Worm (Caenorhabditis elegans): ENCODE measurements around the gene B0495.9.

B0495.9 gene

ce11 chrII:7698406-7698805 is 10.1 kb downstream of the B0495.9 start, which contains the start of gene B0495.5:
Gene B0495.5, minus strand, starts transcription at chrII:7698506.
- no peak for TF ChIP-seq unc-62 (GFP tag; optimal IDR thresholded peaks at IDR 0.05)

- TF ChIP-seq unc-62 (GFP tag; optimal IDR thresholded peaks at IDR 0.05) = no peak
Measured at ce11 chrII:7697156-7697555, 11.4 kb downstream of the B0495.9 start.

- TF ChIP-seq unc-62 (GFP tag; optimal IDR thresholded peaks at IDR 0.05) = no peak
Measured at ce11 chrII:7695636-7696035, 12.9 kb downstream of the B0495.9 start.

ce11 chrII:7694745-7695144 is 13.8 kb downstream of the B0495.9 start:
- no peak for TF ChIP-seq unc-62 (GFP tag; optimal IDR thresholded peaks at IDR 0.05)

- no peak for TF ChIP-seq unc-62 (GFP tag; optimal IDR thresholded peaks at IDR 0.05)
Measured at ce11 chrII:7693929-7694328, 14.6 kb downstream of the B0495.9 start, which contains the start of gene nhx-2. Gene nhx-2, minus strand, starts transcription at chrII:7693957.

ce11 chrII:7690384-7690783 is 18.1 kb downstream of the B0495.9 start, which contains the start of gene pid-1:
Gene pid-1, minus strand, starts transcription at chrII:7690556.
- no peak for TF ChIP-seq unc-62 (GFP tag; optimal IDR thresholded peaks at IDR 0.05)

- no peak for TF ChIP-seq unc-62 (GFP tag; optimal IDR thresholded peaks at IDR 0.05)
Measured at ce11 chrII:7684589-7684988, 23.9 kb downstream of the B0495.9 start, which contains the start of gene F18A1.1. Gene F18A1.1, plus strand, starts transcription at chrII:7684889.

- no peak for TF ChIP-seq unc-62 (GFP tag; optimal IDR thresholded peaks at IDR 0.05)
Measured at ce11 chrII:7682488-7682887, 26.0 kb downstream of the B0495.9 start.

ce11 chrII:7681898-7682297 is 26.6 kb downstream of the B0495.9 start, which contains the start of gene lin-26:
Gene lin-26, plus strand, starts transcription at chrII:7682198.
- no peak for TF ChIP-seq unc-62 (GFP tag; optimal IDR thresholded peaks at IDR 0.05)

ce11 chrII:7679499-7680012 is 29.0 kb downstream of the B0495.9 start:
- TF ChIP-seq unc-62 (GFP tag; optimal IDR thresholded peaks at IDR 0.05) = no peak

ce11 chrII:7678512-7678911 is 30.0 kb downstream of the B0495.9 start:
- TF ChIP-seq unc-62 (GFP tag; optimal IDR thresholded peaks at IDR 0.05) = no peak

ce11 chrII:7676307-7676905 is 32.1 kb downstream of the B0495.9 start:
- no peak for TF ChIP-seq unc-62 (GFP tag; optimal IDR thresholded peaks at IDR 0.05)

ce11 chrII:7675752-7676151 is 32.8 kb downstream of the B0495.9 start:
- TF ChIP-seq unc-62 (GFP tag; optimal IDR thresholded peaks at IDR 0.05) = no peak

ce11 chrII:7671705-7672104 is 36.8 kb downstream of the B0495.9 start, which contains the start of gene lir-1:
Gene lir-1, plus strand, starts transcription at chrII:7672005.
- TF ChIP-seq unc-62 (GFP tag; optimal IDR thresholded peaks at IDR 0.05) = no peak

ce11 chrII:7670039-7670438 is 38.5 kb downstream of the B0495.9 start:
- no peak for TF ChIP-seq unc-62 (GFP tag; optimal IDR thresholded peaks at IDR 0.05)

- TF ChIP-seq unc-62 (GFP tag; optimal IDR thresholded peaks at IDR 0.05) = no peak
Measured at ce11 chrII:7669409-7669808, 39.1 kb downstream of the B0495.9 start.

ce11 chrII:7666967-7667366 is 41.5 kb downstream of the B0495.9 start, which contains the start of gene lir-2:
Gene lir-2, plus strand, starts transcription at chrII:7667267.
- no peak for TF ChIP-seq unc-62 (GFP tag; optimal IDR thresholded peaks at IDR 0.05)
